Fruit fly (Drosophila melanogaster): ENCODE results near the gene Mst84B.

- TF ChIP-seq CG32264 (GFP tag; optimal IDR thresholded peaks at IDR 0.05) (no peak), Dfd (GFP tag; optimal IDR thresholded peaks at IDR 0.05) (no peak), dmrt93B (GFP tag; optimal IDR thresholded peaks at IDR 0.05) (no peak), woc (GFP tag; optimal IDR thresholded peaks at IDR 0.05) (no peak), Hr83 (GFP tag; optimal IDR thresholded peaks at IDR 0.05; ENCODE audit: poor library complexity, severe bottlenecking) (no peak), h (GFP tag; optimal IDR thresholded peaks at IDR 0.05) (no peak), Myc (optimal IDR thresholded peaks at IDR 0.05) (no peak), Mio (GFP tag; optimal IDR thresholded peaks at IDR 0.05) (no peak), fru (GFP tag; optimal IDR thresholded peaks at IDR 0.05) (no peak), br (GFP tag; optimal IDR thresholded peaks at IDR 0.05) (no peak), lola (GFP tag; optimal IDR thresholded peaks at IDR 0.05) (no peak), psq (GFP tag; optimal IDR thresholded peaks at IDR 0.05) (no peak), Rel (GFP tag; optimal IDR thresholded peaks at IDR 0.05) (no peak), Rel (tag; optimal IDR thresholded peaks at IDR 0.05) (no peak)
Measured at dm6 chr3R:7066267-7066666, 4.3 kb downstream of the Mst84B start.

Data from whole organism, wandering third instar larva.